Worm (Caenorhabditis elegans): ENCODE data around the gene adr-2.

DNA sequence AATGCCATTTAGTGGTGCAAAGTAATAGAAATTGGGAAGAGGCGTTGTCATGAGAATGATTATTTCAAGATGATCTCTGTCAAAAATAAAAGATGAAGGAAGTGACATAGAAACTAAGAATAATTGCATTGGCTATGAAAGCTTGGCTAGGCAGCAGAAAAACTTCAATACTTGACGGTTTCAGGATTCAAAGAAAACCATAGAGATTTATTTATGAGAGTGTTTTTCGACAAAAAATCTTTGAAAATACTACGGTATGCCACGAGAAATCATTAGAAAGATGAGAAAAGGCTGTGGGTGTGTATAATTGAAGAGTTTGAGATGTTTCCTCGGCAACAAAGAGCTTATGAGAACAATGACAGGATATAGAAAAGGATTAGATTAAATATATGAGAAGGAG, 47.2 kb downstream of the adr-2 start, which contains the start of gene F37C12.14:
- TF ChIP-seq ztf-11 (tag; optimal IDR thresholded peaks at IDR 0.05) (no peak), elt-1 (tag; optimal IDR thresholded peaks at IDR 0.05; ENCODE audit: borderline replicate concordance, insufficient read depth) (no peak), unc-62 (GFP tag; optimal IDR thresholded peaks at IDR 0.05) (no peak)

Data from whole organism, mixed stage, embryonic.